Worm (Caenorhabditis elegans) whole organism, L4 larva: ENCODE measurements around the gene chil-1.

Experiments
- F10B5.3 ChIP-seq: sonication (generic microtip); optimal IDR thresholded peaks from 2 replicates; lab custom pipeline; 2016; ENCODE audit warnings: mild to moderate bottlenecking, missing genetic modification characterization, missing compliant biosample characterization
- F49E8.2 ChIP-seq: sonication (generic microtip); optimal IDR thresholded peaks from 2 replicates; lab custom pipeline; 2016; ENCODE audit warnings: missing compliant biosample characterization, mild to moderate bottlenecking, missing genetic modification characterization, borderline replicate concordance
- Y5F2A.4 ChIP-seq: fragments of 200-800 bp; sonication (Bioruptor generic); optimal IDR thresholded peaks from 2 replicates; lab custom pipeline; 2018; ENCODE audit warnings: mild to moderate bottlenecking, missing genetic modification characterization, missing compliant biosample characterization
- aly-2 ChIP-seq: sonication (generic microtip); optimal IDR thresholded peaks from 2 replicates; lab custom pipeline; 2018; ENCODE audit warnings: missing biosample characterization, missing genetic modification characterization
- ceh-20 ChIP-seq: fragments of 200-800 bp; sonication (Bioruptor generic); IDR thresholded peaks from 2 replicates; pipeline ENCODE4 v1.3.6; 2022; ENCODE audit warnings: missing genetic modification reagents, missing genetic modification characterization, missing compliant biosample characterization
- ces-1 ChIP-seq: fragments of 150-350 bp; sonication (generic microtip); optimal IDR thresholded peaks from 4 replicates; lab custom pipeline; 2014; ENCODE audit warnings: missing biosample characterization, missing genetic modification reagents, missing genetic modification characterization
- daf-16 ChIP-seq, 3 experiments: sonication (generic microtip); optimal IDR thresholded peaks; 2 replicates each; lab custom pipeline; 2016 to 2017; ENCODE audit warnings: missing genetic modification characterization in 3 of 3, missing genetic modification reagents in 3 of 3, mild to moderate bottlenecking in 2 of 3, missing compliant biosample characterization in 2 of 3, missing biosample characterization in 1 of 3, moderate library complexity in 1 of 3
- dmd-6 ChIP-seq: fragments of 200-800 bp; sonication (Bioruptor generic); IDR thresholded peaks from 2 replicates; pipeline ENCODE4 v1.3.6; 2022; ENCODE audit warnings: missing genetic modification reagents, missing genetic modification characterization, missing compliant biosample characterization
- duxl-1 ChIP-seq: sonication (generic microtip); optimal IDR thresholded peaks from 2 replicates; lab custom pipeline; 2016; ENCODE audit warnings: mild to moderate bottlenecking, missing genetic modification characterization, moderate library complexity, missing compliant biosample characterization; ENCODE audit not compliant: poor library complexity
- dve-1 ChIP-seq: sonication (generic microtip); optimal IDR thresholded peaks from 2 replicates; lab custom pipeline; 2017; ENCODE audit warnings: antibody characterized with exemption, mild to moderate bottlenecking, missing genetic modification characterization, missing compliant biosample characterization; ENCODE audit not compliant: insufficient read depth
- gei-8 ChIP-seq: fragments of 200-800 bp; sonication (Bioruptor generic); optimal IDR thresholded peaks from 2 replicates; lab custom pipeline; 2018; ENCODE audit warnings: mild to moderate bottlenecking, missing genetic modification characterization, missing compliant biosample characterization
- hif-1 ChIP-seq, 2 experiments: sonication (generic microtip); optimal IDR thresholded peaks; 2 replicates each; lab custom pipeline; 2016 to 2017; ENCODE audit warnings: missing compliant biosample characterization in 2 of 2, missing genetic modification characterization in 2 of 2, missing genetic modification reagents in 2 of 2, missing genotype in 2 of 2, mild to moderate bottlenecking in 1 of 2
- hlh-11 ChIP-seq: fragments of 200-800 bp; sonication (Bioruptor generic); optimal IDR thresholded peaks from 2 replicates; lab custom pipeline; 2018; ENCODE audit warnings: mild to moderate bottlenecking, missing genetic modification characterization, missing compliant biosample characterization
- hmg-1.1 ChIP-seq: fragments of 200-800 bp; sonication (Bioruptor generic); IDR thresholded peaks from 2 replicates; pipeline ENCODE4 v1.3.6; 2022; ENCODE audit warnings: missing genetic modification reagents, missing genetic modification characterization, missing compliant biosample characterization
- jun-1 ChIP-seq: fragments of 150-350 bp; optimal IDR thresholded peaks from 2 replicates; lab custom pipeline; 2014; ENCODE audit warnings: missing biosample characterization, missing genetic modification reagents, missing genetic modification characterization
- lin-1 ChIP-seq: fragments of 200-800 bp; sonication (Bioruptor generic); IDR thresholded peaks from 2 replicates; pipeline ENCODE4 v1.3.6; 2022; ENCODE audit warnings: missing genetic modification reagents, missing genetic modification characterization, missing compliant biosample characterization
- lin-29 ChIP-seq: fragments of 200-800 bp; sonication (Bioruptor generic); IDR thresholded peaks from 2 replicates; pipeline ENCODE4 v1.3.6; 2022; ENCODE audit warnings: missing genetic modification reagents, missing genetic modification characterization, missing compliant biosample characterization
- lir-3 ChIP-seq: sonication (generic microtip); optimal IDR thresholded peaks from 2 replicates; lab custom pipeline; 2016; ENCODE audit warnings: mild to moderate bottlenecking, missing genetic modification characterization, missing compliant biosample characterization
- lsy-2 ChIP-seq, 2 experiments: fragments of 150-350 bp in 1 of 2; sonication (generic microtip) in 1 of 2; optimal IDR thresholded peaks; 2 replicates each; lab custom pipeline; 2014 to 2017; ENCODE audit warnings: missing biosample characterization in 2 of 2, missing genetic modification characterization in 2 of 2
- madf-9 ChIP-seq: fragments of 200-800 bp; sonication (Bioruptor generic); conservative IDR thresholded peaks from 2 replicates; pipeline ENCODE4 v1.3.6; 2022; ENCODE audit warnings: missing genetic modification reagents, missing genetic modification characterization, missing compliant biosample characterization
- mes-2 ChIP-seq: sonication (generic microtip); optimal IDR thresholded peaks from 2 replicates; lab custom pipeline; 2016; ENCODE audit warnings: missing genotype, mild to moderate bottlenecking, missing genetic modification characterization, missing compliant biosample characterization; ENCODE audit not compliant: poor library complexity, severe bottlenecking
- nhr-10 ChIP-seq: fragments of 150-350 bp; optimal IDR thresholded peaks from 2 replicates; lab custom pipeline; 2014; ENCODE audit warnings: missing biosample characterization, missing genetic modification characterization
- nhr-11 ChIP-seq: fragments of 150-350 bp; optimal IDR thresholded peaks from 2 replicates; lab custom pipeline; 2014; ENCODE audit warnings: missing biosample characterization, missing genetic modification characterization
- nhr-25 ChIP-seq: sonication (generic microtip); optimal IDR thresholded peaks from 2 replicates; lab custom pipeline; 2017; ENCODE audit warnings: missing genetic modification characterization, mild to moderate bottlenecking, missing compliant biosample characterization, antibody characterized with exemption, moderate library complexity, borderline replicate concordance; ENCODE audit not compliant: insufficient read depth
- nhr-28 ChIP-seq: fragments of 150-350 bp; optimal IDR thresholded peaks from 2 replicates; lab custom pipeline; 2014; ENCODE audit warnings: missing biosample characterization, missing genetic modification characterization
- nhr-41 ChIP-seq: fragments of 200-800 bp; sonication (Bioruptor generic); IDR thresholded peaks from 2 replicates; pipeline ENCODE4 v1.3.6; 2022; ENCODE audit warnings: missing genetic modification reagents, missing genetic modification characterization, missing compliant biosample characterization
- nhr-42 ChIP-seq: fragments of 200-800 bp; sonication (Bioruptor generic); IDR thresholded peaks from 2 replicates; pipeline ENCODE4 v1.3.6; 2022; ENCODE audit warnings: missing genetic modification characterization, missing compliant biosample characterization
- nhr-48 ChIP-seq: sonication (generic microtip); optimal IDR thresholded peaks from 2 replicates; lab custom pipeline; 2016; ENCODE audit warnings: mild to moderate bottlenecking, missing genetic modification characterization, missing compliant biosample characterization
- nhr-6 ChIP-seq: fragments of 150-350 bp; optimal IDR thresholded peaks from 2 replicates; lab custom pipeline; 2014; ENCODE audit warnings: missing biosample characterization, missing genetic modification characterization
- php-3 ChIP-seq: fragments of 200-800 bp; sonication (Bioruptor generic); IDR thresholded peaks from 2 replicates; pipeline ENCODE4 v1.3.6; 2022; ENCODE audit warnings: missing genetic modification reagents, missing genetic modification characterization, missing compliant biosample characterization
- pqm-1 ChIP-seq: sonication (generic microtip); optimal IDR thresholded peaks from 2 replicates; lab custom pipeline; 2017; ENCODE audit warnings: missing biosample characterization, missing genetic modification characterization
- saeg-2 ChIP-seq: fragments of 200-800 bp; sonication (Bioruptor generic); IDR thresholded peaks from 2 replicates; pipeline ENCODE4 v1.3.6; 2022; ENCODE audit warnings: missing genetic modification reagents, missing genetic modification characterization, missing compliant biosample characterization
- set-16 ChIP-seq: fragments of 200-800 bp; sonication (Bioruptor generic); IDR thresholded peaks from 2 replicates; pipeline ENCODE4 v1.3.6; 2022; ENCODE audit warnings: missing genetic modification reagents, missing genetic modification characterization, missing compliant biosample characterization
- tag-97 ChIP-seq: fragments of 200-800 bp; sonication (Bioruptor generic); IDR thresholded peaks from 2 replicates; pipeline ENCODE4 v1.3.6; 2022; ENCODE audit warnings: missing genetic modification characterization, missing compliant biosample characterization
- tra-1 ChIP-seq: fragments of 200-800 bp; sonication (Bioruptor generic); IDR thresholded peaks from 2 replicates; pipeline ENCODE4 v1.3.6; 2022; ENCODE audit warnings: missing genetic modification reagents, missing genetic modification characterization, missing compliant biosample characterization
- vab-7 ChIP-seq: fragments of 200-800 bp; sonication (Bioruptor generic); IDR thresholded peaks from 2 replicates; pipeline ENCODE4 v1.3.6; 2022; ENCODE audit warnings: missing genetic modification reagents, missing genetic modification characterization, missing compliant biosample characterization
- zip-2 ChIP-seq: fragments of 150-350 bp; optimal IDR thresholded peaks from 2 replicates; lab custom pipeline; 2014; ENCODE audit warnings: missing biosample characterization, missing genetic modification characterization
- ztf-11 ChIP-seq: fragments of 150-350 bp; optimal IDR thresholded peaks from 2 replicates; lab custom pipeline; 2014; ENCODE audit warnings: missing biosample characterization, missing genetic modification characterization

Gene chil-1

DNA sequence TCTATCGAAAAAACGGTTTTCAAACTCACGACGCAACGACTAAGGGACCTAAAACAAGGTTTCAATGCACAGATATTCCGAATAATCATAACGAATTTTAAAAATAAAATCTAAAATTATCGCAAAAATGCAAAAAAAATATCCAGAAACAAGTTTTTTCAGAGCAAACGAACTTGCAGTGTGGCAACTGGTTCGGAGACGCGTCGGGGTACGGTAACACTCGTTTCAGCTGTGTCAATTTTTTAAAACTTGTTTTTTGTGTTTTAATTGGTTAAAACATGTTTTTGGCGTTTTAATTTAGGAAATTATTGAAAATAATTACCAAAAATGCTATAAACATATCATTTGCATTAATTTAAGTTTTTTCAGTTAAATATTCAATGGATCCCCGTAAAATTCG, 26.1 kb upstream of the chil-1 start, which contains the start of gene C08H9.16 (continued):
- TF ChIP-seq ztf-11 (tag; lab: Kevin White, UChicago) (no peak), lir-3 (tag; lab: Kevin White, UChicago) (no peak), hmg-1.1 (peak; percentile 18; the same call in 1 of the 2 replicates), hif-1 (tag; optimal IDR thresholded peaks at IDR 0.05; lab: Kevin White, UChicago) (peak in 1 of 2 experiments; percentile 18), nhr-11 (tag; lab: Kevin White, UChicago) (peak; percentile 67), zip-2 (no peak), jun-1 (tag; lab: Kevin White, UChicago) (no peak), nhr-6 (tag; lab: Kevin White, UChicago) (peak; percentile 13), lin-29 (no peak), set-16 (GFP tag; lab: Robert Waterston, UW) (no peak), nhr-48 (tag; lab: Kevin White, UChicago) (no peak)
- TF ChIP-seq, all 104 proteins: peak for 20

DNA sequence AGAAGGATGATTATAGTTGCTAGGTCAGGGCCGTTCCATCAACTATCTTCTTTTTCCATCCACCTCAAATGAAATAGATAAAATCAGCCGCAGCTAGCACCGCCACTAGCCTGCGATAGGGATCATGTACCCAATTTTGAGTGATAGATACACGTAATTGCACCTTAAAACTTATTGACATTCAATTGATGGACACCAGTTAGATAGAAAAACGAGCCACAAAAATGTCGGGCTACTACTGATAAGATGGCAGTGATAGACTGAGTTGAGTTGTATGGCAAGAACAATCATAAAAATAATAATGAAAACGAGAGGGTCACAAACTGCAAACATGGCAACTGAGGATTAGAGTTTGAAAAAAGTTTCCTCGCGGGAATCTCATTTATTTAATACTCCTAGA, 25.5 kb upstream of the chil-1 start:
- TF ChIP-seq nhr-48 (tag; lab: Kevin White, UChicago) (peak; percentile 69), aly-2 (tag; lab: Kevin White, UChicago) (no peak), vab-7 (GFP tag; lab: Robert Waterston, UW) (no peak), nhr-41 (GFP tag; lab: Robert Waterston, UW) (peak; percentile 60; the same call in 1 of the 2 replicates), nhr-10 (no peak), F49E8.2 (tag; lab: Kevin White, UChicago) (no peak), tra-1 (peak; percentile 79), Y5F2A.4 (no peak), madf-9 (GFP tag; lab: Robert Waterston, UW) (no peak), pqm-1 (tag; lab: Kevin White, UChicago) (peak; percentile 72), mes-2 (tag; lab: Kevin White, UChicago) (peak; percentile 28), nhr-6 (tag; lab: Kevin White, UChicago) (no peak), saeg-2 (GFP tag; lab: Robert Waterston, UW) (no peak), daf-16 (GFP tag; optimal IDR thresholded peaks at IDR 0.05; lab: Kevin White, UChicago) (no peak), daf-16 (tag; optimal IDR thresholded peaks at IDR 0.05; lab: Kevin White, UChicago) (peak; percentile 53), ces-1 (GFP tag; lab: Kevin White, UChicago) (no peak), nhr-42 (GFP tag; lab: Robert Waterston, UW) (no peak), gei-8 (GFP tag; lab: Kevin White, UChicago) (no peak), lin-1 (GFP tag; lab: Robert Waterston, UW) (0 out of 2 replicates have a peak, but pooled peaks have one; percentile 41), nhr-25 (tag; lab: Kevin White, UChicago) (no peak), duxl-1 (tag; lab: Kevin White, UChicago) (no peak), jun-1 (tag; lab: Kevin White, UChicago) (no peak), dve-1 (tag; lab: Kevin White, UChicago) (peak; percentile 66), nhr-28 (tag; lab: Kevin White, UChicago) (peak; percentile 62), dmd-6 (GFP tag; lab: Robert Waterston, UW) (peak; percentile 94), hlh-11 (tag; lab: Kevin White, UChicago) (peak; percentile 64), lsy-2 (tag; optimal IDR thresholded peaks at IDR 0.05; lab: Kevin White, UChicago) (peak in 1 of 2 experiments; percentile 5), tag-97 (GFP tag; lab: Robert Waterston, UW) (no peak), ceh-20 (0 out of 2 replicates have a peak, but pooled peaks have one; percentile 11), php-3 (peak; percentile 86), F10B5.3 (tag; lab: Kevin White, UChicago) (no peak)
